Fruit fly (Drosophila melanogaster): ENCODE results near the gene CG43844.

Gene CG43844

DNA sequence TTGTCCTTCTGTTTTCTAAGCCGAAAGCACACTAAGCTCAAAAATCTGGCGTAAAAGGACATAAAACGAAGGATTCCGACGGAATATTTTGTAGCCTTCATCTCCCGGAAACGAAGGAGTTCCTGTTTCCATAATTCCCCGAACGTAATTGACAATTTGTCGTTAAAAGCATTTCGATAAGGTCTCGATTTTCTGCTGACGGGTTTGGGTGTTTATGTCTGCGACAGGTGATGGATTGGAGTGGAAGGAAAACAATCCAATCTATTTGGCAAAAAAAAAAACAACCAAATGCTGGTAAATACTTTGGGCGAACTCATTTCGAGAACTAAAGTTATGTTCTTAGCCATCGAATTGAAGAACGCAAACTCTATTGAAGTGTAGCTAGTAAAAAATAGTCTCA lies 42.8 kb upstream of the CG43844 start, which contains the start of gene Gr93d (continued):
- TF ChIP-seq CG16815 (GFP tag; optimal IDR thresholded peaks at IDR 0.05): no peak
- no peak for TF ChIP-seq Nf-YB (GFP tag; optimal IDR thresholded peaks at IDR 0.05)
- TF ChIP-seq Doc3 (GFP tag; IDR thresholded peaks at IDR 0.05; ENCODE audit: partially characterized antibody): no peak

DNA sequence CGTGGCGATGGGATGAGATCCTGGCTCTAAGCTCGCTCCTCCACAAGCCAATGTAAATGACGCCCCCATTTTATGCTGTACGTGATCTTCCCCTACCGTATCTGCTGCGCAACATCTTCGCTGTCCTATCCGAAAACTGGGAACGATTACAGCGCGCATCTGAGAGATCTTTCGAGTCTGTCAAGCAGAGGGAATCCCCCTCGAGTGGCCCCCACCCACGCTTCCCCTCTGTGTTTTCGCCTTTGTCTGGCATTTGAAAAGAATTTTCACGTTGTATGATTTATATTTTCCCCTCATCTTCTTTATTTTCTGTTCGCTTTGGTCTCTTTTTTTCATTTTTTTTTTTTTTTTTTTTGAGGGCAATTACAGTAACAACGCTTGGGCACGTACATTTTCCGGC lies 41.9 kb upstream of the CG43844 start:
- no peak for TF ChIP-seq CG11093 (GFP tag; IDR thresholded peaks at IDR 0.05)
- no peak for TF ChIP-seq CG3838 (GFP tag; optimal IDR thresholded peaks at IDR 0.05)
- no peak for TF ChIP-seq maf-S (GFP tag; optimal IDR thresholded peaks at IDR 0.05)
- TF ChIP-seq CG17802 (tag; optimal IDR thresholded peaks at IDR 0.05): no peak
- no peak for TF ChIP-seq CG2889 (GFP tag; IDR thresholded peaks at IDR 0.05)
- no peak for TF ChIP-seq gt (GFP tag; IDR thresholded peaks at IDR 0.05)
- TF ChIP-seq dmrt11E (tag; optimal IDR thresholded peaks at IDR 0.05): no peak
- no peak for TF ChIP-seq Scr (GFP tag; IDR thresholded peaks at IDR 0.05; ENCODE audit: partially characterized antibody)
- TF ChIP-seq MBD-R2 (GFP tag; IDR thresholded peaks at IDR 0.05): no peak
- peak; percentile 4 for TF ChIP-seq pros (GFP tag; optimal IDR thresholded peaks at IDR 0.05)
- TF ChIP-seq Drgx (GFP tag; IDR thresholded peaks at IDR 0.05): no peak
- no peak for TF ChIP-seq ara (GFP tag; IDR thresholded peaks at IDR 0.05)
- TF ChIP-seq Fer1 (GFP tag; optimal IDR thresholded peaks at IDR 0.05): no peak
- no peak for TF ChIP-seq gsb-n (tag; optimal IDR thresholded peaks at IDR 0.05)
- TF ChIP-seq sna (GFP tag; IDR thresholded peaks at IDR 0.05; ENCODE audit: partially characterized antibody): no peak
- TF ChIP-seq sd (tag; optimal IDR thresholded peaks at IDR 0.05): peak; percentile 29
- no peak for TF ChIP-seq CG12236 (GFP tag; optimal IDR thresholded peaks at IDR 0.05)
- TF ChIP-seq aop (GFP tag; IDR thresholded peaks at IDR 0.05): no peak
- no peak for TF ChIP-seq unc-4 (GFP tag; IDR thresholded peaks at IDR 0.05; ENCODE audit: partially characterized antibody)
- TF ChIP-seq CG9817 (tag; optimal IDR thresholded peaks at IDR 0.05): no peak
- 0 out of 2 replicates have a peak, but pooled peaks have one; percentile 10 for TF ChIP-seq Rfx (GFP tag; IDR thresholded peaks at IDR 0.05)
- no peak for TF ChIP-seq Six4 (GFP tag; optimal IDR thresholded peaks at IDR 0.05)
- no peak for TF ChIP-seq CG30020 (tag; optimal IDR thresholded peaks at IDR 0.05)
- no peak for TF ChIP-seq Sox102F (GFP tag; optimal IDR thresholded peaks at IDR 0.05)
- TF ChIP-seq CG17568 (GFP tag; optimal IDR thresholded peaks at IDR 0.05): no peak
- TF ChIP-seq CG2199 (GFP tag; IDR thresholded peaks at IDR 0.05): 0 out of 3 replicates have a peak, but pooled peaks have one; percentile 58
- TF ChIP-seq CG5180 (GFP tag; optimal IDR thresholded peaks at IDR 0.05): no peak
- TF ChIP-seq Hmx (GFP tag; optimal IDR thresholded peaks at IDR 0.05): no peak
- no peak for TF ChIP-seq pita (GFP tag; optimal IDR thresholded peaks at IDR 0.05)
- no peak for TF ChIP-seq exex (tag; optimal IDR thresholded peaks at IDR 0.05)
- TF ChIP-seq fd96Cb (tag; optimal IDR thresholded peaks at IDR 0.05): no peak
- TF ChIP-seq CG14667 (GFP tag; IDR thresholded peaks at IDR 0.05): no peak
- TF ChIP-seq CG6689 (GFP tag; IDR thresholded peaks at IDR 0.05): no peak
- no peak for TF ChIP-seq sc (optimal IDR thresholded peaks at IDR 0.05)
- TF ChIP-seq sc (GFP tag; optimal IDR thresholded peaks at IDR 0.05): no peak
- TF ChIP-seq CG7556 (GFP tag; optimal IDR thresholded peaks at IDR 0.05): no peak
- peak; percentile 48; the same call in 1 of the 2 replicates for TF ChIP-seq CG32772 (GFP tag; IDR thresholded peaks at IDR 0.05)
- TF ChIP-seq CG12391 (tag; optimal IDR thresholded peaks at IDR 0.05): no peak
- no peak for TF ChIP-seq gro (GFP tag; optimal IDR thresholded peaks at IDR 0.05)
- TF ChIP-seq CG18476 (GFP tag; optimal IDR thresholded peaks at IDR 0.05): no peak
- TF ChIP-seq al (GFP tag; IDR thresholded peaks at IDR 0.05): no peak
- TF ChIP-seq wek (GFP tag; optimal IDR thresholded peaks at IDR 0.05): no peak
- peak; percentile 36 for TF ChIP-seq grn (GFP tag; optimal IDR thresholded peaks at IDR 0.05)
- TF ChIP-seq CrebB (tag; optimal IDR thresholded peaks at IDR 0.05): no peak
- no peak for TF ChIP-seq org-1 (GFP tag; optimal IDR thresholded peaks at IDR 0.05)
- no peak for TF ChIP-seq Lhr (GFP tag; optimal IDR thresholded peaks at IDR 0.05)
- TF ChIP-seq Spps (tag; optimal IDR thresholded peaks at IDR 0.05): no peak

Measured in whole organism, embryonic.